Fruit fly (Drosophila melanogaster): ENCODE results near the gene stops.

Gene stops

DNA sequence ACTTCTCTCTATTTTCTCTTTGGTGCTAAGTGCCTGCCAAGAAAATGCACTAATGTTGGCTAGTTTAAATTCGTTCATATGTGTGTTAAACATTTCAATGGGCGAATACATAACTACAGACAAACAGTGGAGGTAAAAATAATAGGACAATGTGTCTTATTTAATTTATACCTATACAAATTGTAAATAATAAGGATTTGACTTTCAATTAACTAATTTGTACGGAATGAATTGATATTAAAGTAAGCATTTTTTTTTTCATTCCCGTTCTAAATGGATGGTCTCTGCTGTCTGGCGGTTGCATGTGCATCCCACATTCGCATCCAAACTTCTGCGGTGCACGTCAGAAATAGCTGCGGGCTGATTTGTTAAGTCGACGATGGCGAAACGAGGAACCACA is 22.0 kb downstream of the stops start:
- 0 out of 2 replicates have a peak, but pooled peaks have one; percentile 20 for TF ChIP-seq CG12605 (GFP tag; IDR thresholded peaks at IDR 0.05)
- no peak for TF ChIP-seq Pif1A (GFP tag; optimal IDR thresholded peaks at IDR 0.05)
- no peak for TF ChIP-seq EcR (GFP tag; optimal IDR thresholded peaks at IDR 0.05)
- no peak for TF ChIP-seq Snoo (tag; optimal IDR thresholded peaks at IDR 0.05)
- TF ChIP-seq fd96Ca (GFP tag; IDR thresholded peaks at IDR 0.05) = no peak
- no peak for TF ChIP-seq CG34367 (tag; optimal IDR thresholded peaks at IDR 0.05)
- no peak for TF ChIP-seq gl (tag; optimal IDR thresholded peaks at IDR 0.05)
- no peak for TF ChIP-seq CG13204 (GFP tag; optimal IDR thresholded peaks at IDR 0.05)
- TF ChIP-seq CG8301 (tag; optimal IDR thresholded peaks at IDR 0.05) = no peak
- TF ChIP-seq CG10348 (GFP tag; IDR thresholded peaks at IDR 0.05) = no peak
- no peak for TF ChIP-seq Pif1B (GFP tag; optimal IDR thresholded peaks at IDR 0.05)
- no peak for TF ChIP-seq rn (GFP tag; IDR thresholded peaks at IDR 0.05)
- no peak for TF ChIP-seq CG14655 (GFP tag; optimal IDR thresholded peaks at IDR 0.05)
- TF ChIP-seq CG9948 (tag; optimal IDR thresholded peaks at IDR 0.05) = no peak
- TF ChIP-seq CG32121 (GFP tag; IDR thresholded peaks at IDR 0.05) = no peak
- TF ChIP-seq CG15710 (tag; optimal IDR thresholded peaks at IDR 0.05) = no peak
- no peak for TF ChIP-seq D1 (tag; optimal IDR thresholded peaks at IDR 0.05)
- 0 out of 2 replicates have a peak, but pooled peaks have one; percentile 51 for TF ChIP-seq Ets98B (GFP tag; IDR thresholded peaks at IDR 0.05)
- TF ChIP-seq CG4496 (GFP tag; IDR thresholded peaks at IDR 0.05) = peak; percentile 26; the same call in 1 of the 3 replicates
- TF ChIP-seq CG8159 (tag; optimal IDR thresholded peaks at IDR 0.05) = no peak
- no peak for TF ChIP-seq CG17806 (tag; optimal IDR thresholded peaks at IDR 0.05)

- TF ChIP-seq CG13204 (GFP tag; optimal IDR thresholded peaks at IDR 0.05) (no peak), rn (GFP tag; IDR thresholded peaks at IDR 0.05) (no peak), Pif1A (GFP tag; optimal IDR thresholded peaks at IDR 0.05) (no peak), Pif1B (GFP tag; optimal IDR thresholded peaks at IDR 0.05) (no peak), CG10348 (GFP tag; IDR thresholded peaks at IDR 0.05) (no peak), CG8159 (tag; optimal IDR thresholded peaks at IDR 0.05) (no peak), CG14655 (GFP tag; optimal IDR thresholded peaks at IDR 0.05) (no peak), EcR (GFP tag; optimal IDR thresholded peaks at IDR 0.05) (no peak), D1 (tag; optimal IDR thresholded peaks at IDR 0.05) (no peak), CG17806 (tag; optimal IDR thresholded peaks at IDR 0.05) (no peak), CG15710 (tag; optimal IDR thresholded peaks at IDR 0.05) (no peak), fd96Ca (GFP tag; IDR thresholded peaks at IDR 0.05) (no peak), CG8301 (tag; optimal IDR thresholded peaks at IDR 0.05) (no peak), gl (tag; optimal IDR thresholded peaks at IDR 0.05) (no peak), CG32121 (GFP tag; IDR thresholded peaks at IDR 0.05) (no peak), CG9948 (tag; optimal IDR thresholded peaks at IDR 0.05) (no peak), CG34367 (tag; optimal IDR thresholded peaks at IDR 0.05) (no peak), Ets98B (GFP tag; IDR thresholded peaks at IDR 0.05) (no peak), Snoo (tag; optimal IDR thresholded peaks at IDR 0.05) (no peak), CG12605 (GFP tag; IDR thresholded peaks at IDR 0.05) (no peak)
Observed at dm6 chr3R:31141691-31142090, 27.2 kb downstream of the stops start.

- peak; percentile 44 for TF ChIP-seq CG14655 (GFP tag; optimal IDR thresholded peaks at IDR 0.05)
- TF ChIP-seq D1 (tag; optimal IDR thresholded peaks at IDR 0.05) = no peak
- peak; percentile 8 for TF ChIP-seq CG13204 (GFP tag; optimal IDR thresholded peaks at IDR 0.05)
- TF ChIP-seq Pif1B (GFP tag; optimal IDR thresholded peaks at IDR 0.05) = no peak
- peak; percentile 78 for TF ChIP-seq CG4496 (GFP tag; IDR thresholded peaks at IDR 0.05)
- peak; percentile 39; the same call in 1 of the 3 replicates for TF ChIP-seq fd96Ca (GFP tag; IDR thresholded peaks at IDR 0.05)
- TF ChIP-seq CG34367 (tag; optimal IDR thresholded peaks at IDR 0.05) = peak; percentile 3
- TF ChIP-seq CG8159 (tag; optimal IDR thresholded peaks at IDR 0.05) = peak; percentile 27
- peak; percentile 44 for TF ChIP-seq Pif1A (GFP tag; optimal IDR thresholded peaks at IDR 0.05)
- TF ChIP-seq Ets98B (GFP tag; IDR thresholded peaks at IDR 0.05) = peak; percentile 49
Observed at dm6 chr3R:31134056-31134455, 34.9 kb downstream of the stops start, which contains the start of gene Gycbeta100B. TSS of gene Gycbeta100B (plus strand) at chr3R:31134392.

DNA sequence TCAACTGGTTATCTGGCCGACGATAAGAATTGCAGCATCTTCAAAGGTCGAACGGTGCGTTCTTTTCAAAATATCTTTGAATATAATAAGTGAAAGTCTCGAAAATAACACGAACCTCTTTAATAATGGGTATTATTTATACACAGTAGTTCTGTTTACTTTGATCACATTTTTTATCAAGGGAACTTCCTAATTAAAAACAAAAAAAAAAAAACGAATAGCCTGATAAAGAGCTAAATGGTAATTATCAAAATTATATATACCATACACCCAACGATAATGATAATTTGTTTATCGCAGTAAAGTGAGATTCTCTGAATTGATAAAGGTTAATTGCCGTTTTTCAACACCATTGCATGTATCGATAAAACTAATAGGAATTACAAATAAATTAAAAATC is 38.3 kb downstream of the stops start, which contains the start of gene Ktch:
Ktch (minus strand) TSS at position 101 of the 400 bp plus-strand sequence.
- no peak for TF ChIP-seq D1 (tag; optimal IDR thresholded peaks at IDR 0.05)
- no peak for TF ChIP-seq rn (GFP tag; IDR thresholded peaks at IDR 0.05)
- TF ChIP-seq EcR (GFP tag; optimal IDR thresholded peaks at IDR 0.05) = no peak
- TF ChIP-seq CG4496 (GFP tag; IDR thresholded peaks at IDR 0.05) = no peak
- no peak for TF ChIP-seq CG13204 (GFP tag; optimal IDR thresholded peaks at IDR 0.05)
- TF ChIP-seq gl (tag; optimal IDR thresholded peaks at IDR 0.05) = no peak
- TF ChIP-seq CG17806 (tag; optimal IDR thresholded peaks at IDR 0.05) = no peak
- TF ChIP-seq Snoo (tag; optimal IDR thresholded peaks at IDR 0.05) = no peak
- no peak for TF ChIP-seq CG15710 (tag; optimal IDR thresholded peaks at IDR 0.05)
- no peak for TF ChIP-seq CG10348 (GFP tag; IDR thresholded peaks at IDR 0.05)
- TF ChIP-seq CG9948 (tag; optimal IDR thresholded peaks at IDR 0.05) = no peak
- no peak for TF ChIP-seq Ets98B (GFP tag; IDR thresholded peaks at IDR 0.05)
- TF ChIP-seq fd96Ca (GFP tag; IDR thresholded peaks at IDR 0.05) = no peak
- no peak for TF ChIP-seq CG32121 (GFP tag; IDR thresholded peaks at IDR 0.05)
- TF ChIP-seq Pif1A (GFP tag; optimal IDR thresholded peaks at IDR 0.05) = no peak
- TF ChIP-seq CG12605 (GFP tag; IDR thresholded peaks at IDR 0.05) = no peak
- no peak for TF ChIP-seq Pif1B (GFP tag; optimal IDR thresholded peaks at IDR 0.05)
- TF ChIP-seq CG8159 (tag; optimal IDR thresholded peaks at IDR 0.05) = no peak
- TF ChIP-seq CG8301 (tag; optimal IDR thresholded peaks at IDR 0.05) = no peak
- TF ChIP-seq CG34367 (tag; optimal IDR thresholded peaks at IDR 0.05) = no peak

dm6 chr3R:31127357-31127775 is 41.5 kb downstream of the stops start:
- TF ChIP-seq CG34367 (tag; optimal IDR thresholded peaks at IDR 0.05) = no peak
- no peak for TF ChIP-seq fd96Ca (GFP tag; IDR thresholded peaks at IDR 0.05)
- no peak for TF ChIP-seq Pif1A (GFP tag; optimal IDR thresholded peaks at IDR 0.05)
- no peak for TF ChIP-seq CG17806 (tag; optimal IDR thresholded peaks at IDR 0.05)
- TF ChIP-seq CG8301 (tag; optimal IDR thresholded peaks at IDR 0.05) = no peak
- TF ChIP-seq CG15710 (tag; optimal IDR thresholded peaks at IDR 0.05) = no peak
- no peak for TF ChIP-seq CG32121 (GFP tag; IDR thresholded peaks at IDR 0.05)
- no peak for TF ChIP-seq gl (tag; optimal IDR thresholded peaks at IDR 0.05)
- no peak for TF ChIP-seq CG14655 (GFP tag; optimal IDR thresholded peaks at IDR 0.05)
- TF ChIP-seq D1 (tag; optimal IDR thresholded peaks at IDR 0.05) = no peak
- no peak for TF ChIP-seq CG4496 (GFP tag; IDR thresholded peaks at IDR 0.05)
- TF ChIP-seq CG10348 (GFP tag; IDR thresholded peaks at IDR 0.05) = no peak
- TF ChIP-seq Ets98B (GFP tag; IDR thresholded peaks at IDR 0.05) = no peak
- TF ChIP-seq EcR (GFP tag; optimal IDR thresholded peaks at IDR 0.05) = no peak

Data from whole organism, pupa.